Worm (Caenorhabditis elegans) whole organism, L4 larva: Measurements from ENCODE around the gene mup-2.

Experiments used
- F26F4.8 ChIP-seq: fragments of 200-800 bp; sonication (Bioruptor generic); conservative IDR thresholded peaks from 2 replicates; pipeline ENCODE4 v1.3.6; 2022; ENCODE audit warnings: missing genetic modification characterization, missing compliant biosample characterization
- T20F7.1 ChIP-seq: fragments of 200-800 bp; sonication (Bioruptor generic); optimal IDR thresholded peaks from 2 replicates; lab custom pipeline; 2018; ENCODE audit warnings: mild to moderate bottlenecking, missing genetic modification characterization, missing compliant biosample characterization
- Y105C5A.15 ChIP-seq: fragments of 200-800 bp; sonication (Bioruptor generic); IDR thresholded peaks from 2 replicates; pipeline ENCODE4 v1.3.6; 2022; ENCODE audit warnings: missing genetic modification characterization, missing compliant biosample characterization
- ZK337.2 ChIP-seq: fragments of 200-800 bp; sonication (Bioruptor generic); IDR thresholded peaks from 2 replicates; pipeline ENCODE4 v1.3.6; 2022; ENCODE audit warnings: missing genetic modification reagents, missing genetic modification characterization, missing compliant biosample characterization
- aha-1 ChIP-seq: fragments of 150-350 bp; peaks from one replicate; lab custom pipeline; 2014; ENCODE audit warnings: missing biosample characterization, missing genetic modification characterization
- ceh-28 ChIP-seq: fragments of 150-350 bp; optimal IDR thresholded peaks from 2 replicates; lab custom pipeline; 2014; ENCODE audit warnings: missing biosample characterization, missing genetic modification reagents, missing genetic modification characterization
- ceh-32 ChIP-seq: sonication (generic microtip); optimal IDR thresholded peaks from 2 replicates; lab custom pipeline; 2016; ENCODE audit warnings: mild to moderate bottlenecking, missing genetic modification characterization, missing compliant biosample characterization; ENCODE audit not compliant: poor library complexity
- ceh-44 ChIP-seq: fragments of 200-800 bp; sonication (Bioruptor generic); IDR thresholded peaks from 2 replicates; pipeline ENCODE4 v1.3.6; 2022; ENCODE audit warnings: missing genetic modification reagents, missing genetic modification characterization, missing compliant biosample characterization
- ceh-82 ChIP-seq: sonication (generic microtip); optimal IDR thresholded peaks from 2 replicates; lab custom pipeline; 2017; ENCODE audit warnings: missing biosample characterization, missing genetic modification characterization
- daf-12 ChIP-seq: fragments of 150-350 bp; optimal IDR thresholded peaks from 2 replicates; lab custom pipeline; 2014; ENCODE audit warnings: missing biosample characterization, missing genetic modification reagents, missing genetic modification characterization
- daf-16 ChIP-seq, 3 experiments: sonication (generic microtip); optimal IDR thresholded peaks; 2 replicates each; lab custom pipeline; 2016 to 2017; ENCODE audit warnings: missing genetic modification characterization in 3 of 3, missing genetic modification reagents in 3 of 3, mild to moderate bottlenecking in 2 of 3, missing compliant biosample characterization in 2 of 3, missing biosample characterization in 1 of 3, moderate library complexity in 1 of 3
- fkh-10 ChIP-seq: fragments of 150-350 bp; optimal IDR thresholded peaks from 2 replicates; lab custom pipeline; 2014; ENCODE audit warnings: missing biosample characterization, missing genetic modification reagents, missing genetic modification characterization
- hif-1 ChIP-seq, 2 experiments: sonication (generic microtip); optimal IDR thresholded peaks; 2 replicates each; lab custom pipeline; 2016 to 2017; ENCODE audit warnings: missing compliant biosample characterization in 2 of 2, missing genetic modification characterization in 2 of 2, missing genetic modification reagents in 2 of 2, missing genotype in 2 of 2, mild to moderate bottlenecking in 1 of 2
- hlh-30 ChIP-seq: sonication (generic microtip); optimal IDR thresholded peaks from 2 replicates; lab custom pipeline; 2017; ENCODE audit warnings: antibody characterized with exemption, mild to moderate bottlenecking, missing genetic modification characterization, missing compliant biosample characterization; ENCODE audit not compliant: insufficient read depth
- lim-7 ChIP-seq: fragments of 200-800 bp; sonication (Bioruptor generic); IDR thresholded peaks from 2 replicates; pipeline ENCODE4 v1.3.6; 2022; ENCODE audit warnings: missing genetic modification characterization, missing compliant biosample characterization
- lin-1 ChIP-seq: fragments of 200-800 bp; sonication (Bioruptor generic); IDR thresholded peaks from 2 replicates; pipeline ENCODE4 v1.3.6; 2022; ENCODE audit warnings: missing genetic modification reagents, missing genetic modification characterization, missing compliant biosample characterization
- lin-13 ChIP-seq: fragments of 150-350 bp; optimal IDR thresholded peaks from 2 replicates; lab custom pipeline; 2014; ENCODE audit warnings: missing biosample characterization, missing genetic modification reagents, missing genetic modification characterization
- lin-15B ChIP-seq: fragments of 150-350 bp; sonication (generic microtip); optimal IDR thresholded peaks from 3 replicates; lab custom pipeline; 2014; ENCODE audit warnings: missing biosample characterization, missing genetic modification characterization
- lin-38 ChIP-seq: fragments of 200-800 bp; sonication (Bioruptor generic); IDR thresholded peaks from 2 replicates; pipeline ENCODE4 v1.3.6; 2022; ENCODE audit warnings: missing genetic modification reagents, missing genetic modification characterization, missing compliant biosample characterization
- lir-3 ChIP-seq: sonication (generic microtip); optimal IDR thresholded peaks from 2 replicates; lab custom pipeline; 2016; ENCODE audit warnings: mild to moderate bottlenecking, missing genetic modification characterization, missing compliant biosample characterization
- mxl-3 ChIP-seq: fragments of 200-800 bp; sonication (Bioruptor generic); optimal IDR thresholded peaks from 2 replicates; lab custom pipeline; 2018; ENCODE audit warnings: mild to moderate bottlenecking, missing genetic modification characterization, missing compliant biosample characterization
- nhr-10 ChIP-seq: fragments of 150-350 bp; optimal IDR thresholded peaks from 2 replicates; lab custom pipeline; 2014; ENCODE audit warnings: missing biosample characterization, missing genetic modification characterization
- nhr-11 ChIP-seq: fragments of 150-350 bp; optimal IDR thresholded peaks from 2 replicates; lab custom pipeline; 2014; ENCODE audit warnings: missing biosample characterization, missing genetic modification characterization
- nhr-28 ChIP-seq: fragments of 150-350 bp; optimal IDR thresholded peaks from 2 replicates; lab custom pipeline; 2014; ENCODE audit warnings: missing biosample characterization, missing genetic modification characterization
- nhr-41 ChIP-seq: fragments of 200-800 bp; sonication (Bioruptor generic); IDR thresholded peaks from 2 replicates; pipeline ENCODE4 v1.3.6; 2022; ENCODE audit warnings: missing genetic modification reagents, missing genetic modification characterization, missing compliant biosample characterization
- nhr-76 ChIP-seq: fragments of 150-350 bp; optimal IDR thresholded peaks from 2 replicates; lab custom pipeline; 2014; ENCODE audit warnings: missing biosample characterization, missing genetic modification characterization
- pqm-1 ChIP-seq: sonication (generic microtip); optimal IDR thresholded peaks from 2 replicates; lab custom pipeline; 2017; ENCODE audit warnings: missing biosample characterization, missing genetic modification characterization
- saeg-2 ChIP-seq: fragments of 200-800 bp; sonication (Bioruptor generic); IDR thresholded peaks from 2 replicates; pipeline ENCODE4 v1.3.6; 2022; ENCODE audit warnings: missing genetic modification reagents, missing genetic modification characterization, missing compliant biosample characterization
- set-16 ChIP-seq: fragments of 200-800 bp; sonication (Bioruptor generic); IDR thresholded peaks from 2 replicates; pipeline ENCODE4 v1.3.6; 2022; ENCODE audit warnings: missing genetic modification reagents, missing genetic modification characterization, missing compliant biosample characterization
- skn-1 ChIP-seq: fragments of 150-350 bp; optimal IDR thresholded peaks from 2 replicates; lab custom pipeline; 2014; ENCODE audit warnings: missing biosample characterization, missing genetic modification characterization
- snpc-4 ChIP-seq: fragments of 150-350 bp; optimal IDR thresholded peaks from 2 replicates; lab custom pipeline; 2014; ENCODE audit warnings: missing biosample characterization, missing genetic modification characterization
- unc-39 ChIP-seq: sonication (generic microtip); optimal IDR thresholded peaks from 2 replicates; lab custom pipeline; 2017; ENCODE audit warnings: missing biosample characterization, missing genetic modification characterization
- unc-62 ChIP-seq, 3 experiments: fragments of 150-350 bp in 1 of 3; sonication (generic microtip); optimal IDR thresholded peaks in 2 of 3; peaks in 1 of 3; 1 replicate in 1 of 3; 2 replicates in 2 of 3; lab custom pipeline; 2014 to 2017; ENCODE audit warnings: missing biosample characterization in 3 of 3, missing genetic modification characterization in 3 of 3, missing genetic modification reagents in 3 of 3, missing genotype in 1 of 3
- ztf-11 ChIP-seq: fragments of 150-350 bp; optimal IDR thresholded peaks from 2 replicates; lab custom pipeline; 2014; ENCODE audit warnings: missing biosample characterization, missing genetic modification characterization

The mup-2 gene

ce11 chrX:6408713-6409112, 1.3 kb downstream of the mup-2 start:
- TF ChIP-seq set-16 (GFP tag; lab: Robert Waterston, UW) (peak; percentile 73), nhr-11 (tag; lab: Kevin White, UChicago) (no peak)

- no peak for TF ChIP-seq nhr-41 (GFP tag; lab: Robert Waterston, UW)
- TF ChIP-seq lim-7 (GFP tag; lab: Robert Waterston, UW): no peak
- peak; percentile 76 for TF ChIP-seq pqm-1 (tag; lab: Kevin White, UChicago)
- no peak for TF ChIP-seq unc-39
- peak; percentile 1 for TF ChIP-seq nhr-28 (tag; lab: Kevin White, UChicago)
Measured at ce11 chrX:6408286-6408685, 1.7 kb downstream of the mup-2 start.

- no peak for TF ChIP-seq daf-16 (GFP tag; optimal IDR thresholded peaks at IDR 0.05; lab: Kevin White, UChicago)
- peak; percentile 33 for TF ChIP-seq daf-16 (tag; optimal IDR thresholded peaks at IDR 0.05; lab: Kevin White, UChicago)
- TF ChIP-seq lin-1 (GFP tag; lab: Robert Waterston, UW): no peak
Measured at ce11 chrX:6407805-6408204, 2.2 kb downstream of the mup-2 start.

ce11 chrX:6405905-6406304, 4.1 kb downstream of the mup-2 start:
- TF ChIP-seq ceh-28 (tag; lab: Kevin White, UChicago): no peak
- peak; percentile 91 for TF ChIP-seq aha-1 (tag; lab: Kevin White, UChicago)

DNA sequence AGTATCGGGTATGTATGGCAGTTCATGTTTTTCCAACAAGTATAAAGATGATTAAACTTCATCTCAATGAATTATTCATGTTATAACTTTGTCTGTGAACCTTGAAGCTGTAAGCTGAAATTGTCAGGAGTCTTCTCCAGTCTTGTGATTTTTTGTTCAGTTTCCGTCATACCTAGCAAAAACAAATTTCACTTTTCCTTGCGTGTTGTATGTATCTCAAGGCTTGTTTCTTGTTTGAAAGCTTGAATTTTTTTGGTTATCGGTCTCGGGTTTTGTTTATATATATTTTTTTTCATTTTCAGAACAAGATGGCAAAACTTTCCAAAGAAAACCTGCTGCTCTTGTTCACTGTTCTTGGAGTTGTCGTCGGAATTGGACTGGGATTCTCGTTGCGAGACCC, 6.9 kb downstream of the mup-2 start, which contains the start of gene glt-4:
Gene glt-4, plus strand, starts transcription at position 301 of the 400 bp plus-strand sequence.
- TF ChIP-seq Y105C5A.15 (GFP tag; lab: Robert Waterston, UW) (no peak), lim-7 (GFP tag; lab: Robert Waterston, UW) (no peak), lin-13 (GFP tag; lab: Kevin White, UChicago) (no peak), fkh-10 (GFP tag; lab: Kevin White, UChicago) (no peak), lin-38 (GFP tag; lab: Robert Waterston, UW) (no peak), nhr-76 (no peak), T20F7.1 (GFP tag; lab: Kevin White, UChicago) (no peak), saeg-2 (GFP tag; lab: Robert Waterston, UW) (no peak), lin-15B (no peak), ztf-11 (tag; lab: Kevin White, UChicago) (no peak), nhr-28 (tag; lab: Kevin White, UChicago) (no peak), lir-3 (tag; lab: Kevin White, UChicago) (no peak), nhr-10 (tag; lab: Kevin White, UChicago) (no peak), mxl-3 (no peak), ceh-44 (no peak)

DNA sequence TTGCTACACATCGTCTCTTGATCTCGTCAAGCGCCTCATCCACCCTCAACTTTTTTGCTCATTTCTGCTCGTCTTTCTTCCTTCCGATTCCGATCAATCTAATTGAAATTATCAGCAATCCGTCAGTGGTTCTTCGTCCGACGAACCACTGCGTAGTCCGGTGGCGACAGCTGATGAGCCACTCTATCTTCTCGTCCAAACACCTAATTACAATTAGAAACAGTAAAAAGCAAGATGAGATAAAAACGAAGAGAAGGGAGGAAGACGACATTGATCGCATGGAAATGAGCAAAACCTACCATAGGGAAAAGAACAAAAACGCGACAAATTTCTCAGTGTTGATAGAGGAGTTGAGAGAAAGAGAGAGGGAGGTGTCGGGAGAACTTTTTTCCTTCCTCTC, 10.6 kb downstream of the mup-2 start:
- TF ChIP-seq aha-1 (tag; lab: Kevin White, UChicago): peak; percentile 75
- no peak for TF ChIP-seq snpc-4 (tag; lab: Kevin White, UChicago)
- TF ChIP-seq skn-1 (tag; lab: Kevin White, UChicago): no peak
- peak in 1 of 2 experiments; percentile 3 for TF ChIP-seq unc-62 (GFP tag; optimal IDR thresholded peaks at IDR 0.05 in 1 of 2; lab: Kevin White, UChicago)
- TF ChIP-seq unc-62 (tag; optimal IDR thresholded peaks at IDR 0.05; lab: Kevin White, UChicago): no peak
- no peak for TF ChIP-seq hlh-30 (tag; lab: Kevin White, UChicago)
- TF ChIP-seq daf-12 (tag; lab: Kevin White, UChicago): no peak
- TF ChIP-seq T20F7.1 (GFP tag; lab: Kevin White, UChicago): no peak
- TF ChIP-seq nhr-11 (tag; lab: Kevin White, UChicago): peak; percentile 27
- TF ChIP-seq nhr-76: no peak

- no peak for TF ChIP-seq ceh-32
- no peak for TF ChIP-seq F26F4.8 (GFP tag; lab: Robert Waterston, UW)
- no peak for TF ChIP-seq hif-1 (tag; optimal IDR thresholded peaks at IDR 0.05; lab: Kevin White, UChicago)
- TF ChIP-seq pqm-1 (tag; lab: Kevin White, UChicago): no peak
- TF ChIP-seq ZK337.2 (GFP tag; lab: Robert Waterston, UW): no peak
- no peak for TF ChIP-seq nhr-10 (tag; lab: Kevin White, UChicago)
- TF ChIP-seq fkh-10 (GFP tag; lab: Kevin White, UChicago): no peak
- TF ChIP-seq ceh-82 (tag; lab: Kevin White, UChicago): no peak
Measured at ce11 chrX:6391491-6391890, 18.5 kb downstream of the mup-2 start, which contains the start of gene igcm-2. Gene igcm-2, minus strand, starts transcription at chrX:6391591.
